Fruit fly (Drosophila melanogaster) whole organism: ENCODE results near the gene CG46316.

ENCODE experiments used
- CG8478 ChIP-seq: fragments of >200 bp; optimal IDR thresholded peaks from 2 replicates; lab custom pipeline; 2018; ENCODE audit warnings: inconsistent platforms
- Dll ChIP-seq: fragments of >200 bp; optimal IDR thresholded peaks from 2 replicates; lab custom pipeline; 2017
- EcR ChIP-seq, 2 experiments: fragments of >200 bp; optimal IDR thresholded peaks; 2 replicates each; lab custom pipeline; 2017; ENCODE audit warnings: missing biosample characterization in 2 of 2, missing genetic modification characterization in 2 of 2, missing genetic modification reagents in 2 of 2
- pan ChIP-seq: fragments of >200 bp; optimal IDR thresholded peaks from 2 replicates; lab custom pipeline; 2017
- psq ChIP-seq: fragments of >200 bp; optimal IDR thresholded peaks from 2 replicates; lab custom pipeline; 2017
- usp ChIP-seq: fragments of >200 bp; optimal IDR thresholded peaks from 2 replicates; lab custom pipeline; 2017; ENCODE audit warnings: missing biosample characterization, missing genetic modification characterization, mixed read lengths

CG46316 gene

dm6 chr3R:24727038-24727437, 14.5 kb downstream of the CG46316 start:
- no peak for TF ChIP-seq psq
- no peak for TF ChIP-seq Dll (lab: Kevin White, UChicago)
- no peak for TF ChIP-seq EcR (GFP tag; optimal IDR thresholded peaks at IDR 0.05; lab: Kevin White, UChicago)
- no peak for TF ChIP-seq CG8478
- TF ChIP-seq pan, result no peak
- TF ChIP-seq usp (GFP tag; lab: Kevin White, UChicago), result no peak

- no peak for TF ChIP-seq Dll (lab: Kevin White, UChicago)
- TF ChIP-seq usp (GFP tag; lab: Kevin White, UChicago), result no peak
- no peak for TF ChIP-seq pan
- no peak for TF ChIP-seq CG8478
- TF ChIP-seq psq, result no peak
- TF ChIP-seq EcR (GFP tag; optimal IDR thresholded peaks at IDR 0.05; lab: Kevin White, UChicago), result no peak
These were observed 36.7 kb downstream of the CG46316 start, which contains the start of gene tld for dm6 chr3R:24749055-24749992. Gene tld (plus strand): TSS chr3R:24749731.

dm6 chr3R:24753561-24754027, 41.0 kb downstream of the CG46316 start, which contains the start of gene asp:
Gene asp (plus strand): TSS chr3R:24753849.
- no peak for TF ChIP-seq EcR (GFP tag; optimal IDR thresholded peaks at IDR 0.05; lab: Kevin White, UChicago)
- TF ChIP-seq usp (GFP tag; lab: Kevin White, UChicago), result no peak
- no peak for TF ChIP-seq pan
- no peak for TF ChIP-seq CG8478
- TF ChIP-seq psq, result no peak
- no peak for TF ChIP-seq Dll (lab: Kevin White, UChicago)

dm6 chr3R:24764971-24765370, 52.4 kb downstream of the CG46316 start, which contains the start of gene AstA:
Gene AstA (minus strand): TSS chr3R:24765071.
- TF ChIP-seq CG8478, result no peak
- TF ChIP-seq pan, result no peak
- no peak for TF ChIP-seq psq
- no peak for TF ChIP-seq EcR (GFP tag; optimal IDR thresholded peaks at IDR 0.05; lab: Kevin White, UChicago)
- no peak for TF ChIP-seq Dll (lab: Kevin White, UChicago)
- TF ChIP-seq usp (GFP tag; lab: Kevin White, UChicago), result no peak

- TF ChIP-seq Dll (lab: Kevin White, UChicago) (no peak), CG8478 (no peak), pan (no peak), psq (no peak), usp (GFP tag; lab: Kevin White, UChicago) (no peak), EcR (GFP tag; optimal IDR thresholded peaks at IDR 0.05; lab: Kevin White, UChicago) (no peak)
These were observed 54.1 kb downstream of the CG46316 start for dm6 chr3R:24766684-24767083.
